Fruit fly (Drosophila melanogaster): ENCODE results near the gene Sytbeta.

DNA sequence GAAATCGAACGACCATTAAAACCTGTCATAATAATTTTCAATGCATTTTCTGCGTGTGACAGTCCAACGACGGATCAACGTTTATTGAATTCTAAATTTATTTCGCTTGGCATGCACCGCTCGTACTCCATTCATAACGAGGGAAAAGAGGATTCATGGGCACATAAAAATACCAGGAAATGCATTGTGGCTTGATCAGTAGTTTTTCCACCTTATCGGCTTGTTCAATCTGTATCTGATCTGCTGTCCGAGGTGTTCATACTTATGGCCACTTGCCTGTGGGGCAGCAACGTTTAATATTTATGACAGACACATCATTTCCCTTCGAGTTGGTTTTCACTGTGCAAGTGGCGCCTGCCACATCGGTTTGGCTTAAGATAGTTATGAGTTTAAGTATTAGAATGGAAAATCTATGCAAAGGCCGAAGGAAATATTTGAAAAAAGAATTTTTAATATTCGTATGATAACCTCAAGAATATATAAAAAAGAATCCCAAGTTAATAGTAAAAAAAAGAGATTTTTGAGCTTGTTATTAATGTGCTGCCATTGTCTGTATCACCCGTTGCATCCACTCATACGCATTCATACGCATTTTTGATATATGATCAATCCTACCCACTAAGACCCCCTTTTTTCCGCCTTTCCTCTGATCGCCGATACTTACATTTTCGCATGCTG lies 57.4 kb downstream of the Sytbeta start:
- TF ChIP-seq CG8478 (optimal IDR thresholded peaks at IDR 0.05) (no peak), CTCF (optimal IDR thresholded peaks at IDR 0.05) (no peak)
